Fruit fly (Drosophila melanogaster): ENCODE data around the gene chp.
A peak's percentile ranks its signal among the peaks of the same experiment; 100 is the strongest.

chp gene

DNA sequence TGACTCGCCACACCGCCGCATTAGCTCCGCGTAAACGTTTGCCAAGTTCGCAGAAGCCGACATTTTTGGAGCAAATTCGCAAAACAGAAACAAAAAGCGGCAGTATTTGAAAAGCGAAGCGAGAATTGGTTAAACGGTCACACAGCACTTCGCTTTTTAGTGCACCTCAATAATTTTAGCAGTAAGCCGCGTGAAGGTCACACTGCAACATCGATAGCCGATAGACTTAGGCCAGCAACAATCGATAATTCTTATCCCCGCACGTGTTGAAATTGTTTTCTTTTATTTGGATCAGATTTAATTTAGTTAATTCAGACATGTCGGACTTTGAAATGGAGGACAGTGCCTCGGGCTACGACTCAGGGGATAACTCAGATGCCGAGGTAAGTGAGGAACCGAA, 2.7 kb upstream of the chp start, which contains the start of the genes Zwilch and CG1542 (continued):
- TF ChIP-seq CG5245 (GFP tag; optimal IDR thresholded peaks at IDR 0.05) = no peak
- no peak for TF ChIP-seq gsb-n (tag; optimal IDR thresholded peaks at IDR 0.05)
- peak; percentile 72 for TF ChIP-seq CG15514 (GFP tag; optimal IDR thresholded peaks at IDR 0.05)
- no peak for TF ChIP-seq CG17361 (GFP tag; IDR thresholded peaks at IDR 0.05)
- no peak for TF ChIP-seq fd96Cb (tag; optimal IDR thresholded peaks at IDR 0.05)
- no peak for TF ChIP-seq btn (GFP tag; optimal IDR thresholded peaks at IDR 0.05)
- no peak for TF ChIP-seq CG2202 (tag; optimal IDR thresholded peaks at IDR 0.05)
- TF ChIP-seq tio (GFP tag; optimal IDR thresholded peaks at IDR 0.05) = no peak
- TF ChIP-seq vvl (GFP tag; IDR thresholded peaks at IDR 0.05) = peak; percentile 57; the same call in 1 of the 2 replicates
- no peak for TF ChIP-seq CG4854 (GFP tag; optimal IDR thresholded peaks at IDR 0.05)
- TF ChIP-seq CG14667 (GFP tag; IDR thresholded peaks at IDR 0.05) = no peak
- TF ChIP-seq CG30020 (tag; optimal IDR thresholded peaks at IDR 0.05) = no peak
- peak; percentile 65 for TF ChIP-seq tna (GFP tag; IDR thresholded peaks at IDR 0.05; ENCODE audit: partially characterized antibody)
- no peak for TF ChIP-seq CkIIα-i1 (GFP tag; IDR thresholded peaks at IDR 0.05)
- peak; percentile 78 for TF ChIP-seq hbn (GFP tag; IDR thresholded peaks at IDR 0.05; ENCODE audit: partially characterized antibody)
- TF ChIP-seq gt (GFP tag; IDR thresholded peaks at IDR 0.05) = no peak
- no peak for TF ChIP-seq CG6813 (GFP tag; optimal IDR thresholded peaks at IDR 0.05)
- TF ChIP-seq CG8765 (GFP tag; IDR thresholded peaks at IDR 0.05) = no peak
- no peak for TF ChIP-seq D (optimal IDR thresholded peaks at IDR 0.05)
- no peak for TF ChIP-seq D (GFP tag; optimal IDR thresholded peaks at IDR 0.05)
- no peak for TF ChIP-seq mirr (GFP tag; optimal IDR thresholded peaks at IDR 0.05)
- TF ChIP-seq Pdp1 (GFP tag; optimal IDR thresholded peaks at IDR 0.05) = no peak
- no peak for TF ChIP-seq Dip2 (GFP tag; IDR thresholded peaks at IDR 0.05)
- no peak for TF ChIP-seq sob (GFP tag; IDR thresholded peaks at IDR 0.05)
- no peak for TF ChIP-seq CG3726 (GFP tag; IDR thresholded peaks at IDR 0.05)
- TF ChIP-seq Dbx (GFP tag; IDR thresholded peaks at IDR 0.05) = no peak
- TF ChIP-seq unc-4 (GFP tag; IDR thresholded peaks at IDR 0.05; ENCODE audit: partially characterized antibody) = peak; percentile 80
- no peak for TF ChIP-seq CG18764 (GFP tag; optimal IDR thresholded peaks at IDR 0.05)
- TF ChIP-seq ara (GFP tag; IDR thresholded peaks at IDR 0.05) = no peak
- no peak for TF ChIP-seq zf30C (GFP tag; optimal IDR thresholded peaks at IDR 0.05)
- TF ChIP-seq CG2199 (GFP tag; IDR thresholded peaks at IDR 0.05) = no peak
- peak; percentile 98 for TF ChIP-seq CG9797 (GFP tag; optimal IDR thresholded peaks at IDR 0.05)
- no peak for TF ChIP-seq sd (tag; optimal IDR thresholded peaks at IDR 0.05)
- TF ChIP-seq Scr (GFP tag; IDR thresholded peaks at IDR 0.05; ENCODE audit: partially characterized antibody) = peak; percentile 70
- no peak for TF ChIP-seq eyg (GFP tag; optimal IDR thresholded peaks at IDR 0.05)
- no peak for TF ChIP-seq CG4730 (GFP tag; IDR thresholded peaks at IDR 0.05)
- no peak for TF ChIP-seq salm (tag; optimal IDR thresholded peaks at IDR 0.05)
- peak; percentile 86 for TF ChIP-seq CG13287 (GFP tag; IDR thresholded peaks at IDR 0.05; ENCODE audit: partially characterized antibody)
- TF ChIP-seq CG10321 (GFP tag; IDR thresholded peaks at IDR 0.05) = no peak
- TF ChIP-seq Antp (GFP tag; optimal IDR thresholded peaks at IDR 0.05) = no peak
- TF ChIP-seq Dp (GFP tag; optimal IDR thresholded peaks at IDR 0.05) = peak; percentile 93
- TF ChIP-seq MESR4 (GFP tag; optimal IDR thresholded peaks at IDR 0.05) = peak; percentile 66
- peak; percentile 64 for TF ChIP-seq HmgD (GFP tag; optimal IDR thresholded peaks at IDR 0.05)
- no peak for TF ChIP-seq CG11085 (GFP tag; IDR thresholded peaks at IDR 0.05)
- peak; percentile 43 for TF ChIP-seq Doc3 (GFP tag; IDR thresholded peaks at IDR 0.05; ENCODE audit: partially characterized antibody)
- peak; percentile 78 for TF ChIP-seq trem (tag; optimal IDR thresholded peaks at IDR 0.05)
- no peak for TF ChIP-seq CG1233 (GFP tag; optimal IDR thresholded peaks at IDR 0.05)
- TF ChIP-seq nerfin-2 (GFP tag; IDR thresholded peaks at IDR 0.05; ENCODE audit: partially characterized antibody) = peak; percentile 79
- no peak for TF ChIP-seq CG11504 (tag; optimal IDR thresholded peaks at IDR 0.05)
- 0 out of 2 replicates have a peak, but pooled peaks have one; percentile 8 for TF ChIP-seq CG9932 (GFP tag; IDR thresholded peaks at IDR 0.05)
- TF ChIP-seq crol (GFP tag; IDR thresholded peaks at IDR 0.05) = no peak
- no peak for TF ChIP-seq tx (GFP tag; optimal IDR thresholded peaks at IDR 0.05)

Data from whole organism, embryonic.